Worm (Caenorhabditis elegans) whole organism, L4 larva: ENCODE measurements around the gene dkc-1.

Experiments
- lin-13 ChIP-seq: fragments of 150-350 bp; optimal IDR thresholded peaks from 2 replicates; lab custom pipeline; 2014; ENCODE audit warnings: missing biosample characterization, missing genetic modification reagents, missing genetic modification characterization
- lin-15B ChIP-seq: fragments of 150-350 bp; sonication (generic microtip); optimal IDR thresholded peaks from 3 replicates; lab custom pipeline; 2014; ENCODE audit warnings: missing biosample characterization, missing genetic modification characterization
- set-16 ChIP-seq: fragments of 200-800 bp; sonication (Bioruptor generic); IDR thresholded peaks from 2 replicates; pipeline ENCODE4 v1.3.6; 2022; ENCODE audit warnings: missing genetic modification reagents, missing genetic modification characterization, missing compliant biosample characterization
- ztf-11 ChIP-seq: fragments of 150-350 bp; optimal IDR thresholded peaks from 2 replicates; lab custom pipeline; 2014; ENCODE audit warnings: missing biosample characterization, missing genetic modification characterization

- no peak for TF ChIP-seq set-16 (GFP tag; lab: Robert Waterston, UW)
- no peak for TF ChIP-seq lin-15B (tag; lab: Kevin White, UChicago)
- no peak for TF ChIP-seq ztf-11 (tag; lab: Kevin White, UChicago)
- TF ChIP-seq lin-13 (GFP tag; lab: Kevin White, UChicago) = no peak
Measured at ce11 chrIII:10738081-10738480, 10.1 kb upstream of the dkc-1 start.
